Worm (Caenorhabditis elegans) whole organism, late embryonic: ENCODE results near the gene rgs-7.

Experiments used
- npax-4 ChIP-seq: sonication (generic microtip); optimal IDR thresholded peaks from 2 replicates; lab custom pipeline; 2016; ENCODE audit warnings: missing genetic modification characterization, missing compliant biosample characterization
- pag-3 ChIP-seq: sonication (generic microtip); optimal IDR thresholded peaks from 2 replicates; lab custom pipeline; 2016; ENCODE audit warnings: missing compliant biosample characterization, missing genetic modification characterization, borderline replicate concordance
- pha-4 ChIP-seq: fragments of 150-350 bp; optimal IDR thresholded peaks from 2 replicates; lab custom pipeline; 2018; ENCODE audit warnings: missing biosample characterization, missing genetic modification reagents, missing genetic modification characterization
- unc-55 ChIP-seq: sonication (generic microtip); optimal IDR thresholded peaks from 2 replicates; lab custom pipeline; 2017; ENCODE audit warnings: missing biosample characterization, missing genetic modification reagents, missing genetic modification characterization

- TF ChIP-seq unc-55 (GFP tag; lab: Kevin White, UChicago) (no peak), pha-4 (tag; lab: Kevin White, UChicago) (no peak), pag-3 (tag; lab: Kevin White, UChicago) (no peak), npax-4 (tag; lab: Kevin White, UChicago) (no peak)
These were observed 11.3 kb downstream of the rgs-7 start for ce11 chrX:3553687-3554086.
